Fruit fly (Drosophila melanogaster): ENCODE results near the gene CG3808.
A peak's percentile ranks its signal among the peaks of the same experiment; 100 is the strongest.

The CG3808 gene

dm6 chr3L:19016133-19016804, 15.9 kb upstream of the CG3808 start (continued):
- TF ChIP-seq H2.0 (GFP tag; IDR thresholded peaks at IDR 0.05) (no peak; the same call in 1 of the 2 replicates), hbn (GFP tag; IDR thresholded peaks at IDR 0.05; ENCODE audit: partially characterized antibody) (no peak), CG8924 (tag; optimal IDR thresholded peaks at IDR 0.05) (peak; percentile 52), CG9727 (GFP tag; optimal IDR thresholded peaks at IDR 0.05) (peak; percentile 4), bbx (GFP tag; IDR thresholded peaks at IDR 0.05; ENCODE audit: partially characterized antibody) (0 out of 2 replicates have a peak, but pooled peaks have one; percentile 33), CG13296 (GFP tag; optimal IDR thresholded peaks at IDR 0.05) (no peak), Trl (optimal IDR thresholded peaks at IDR 0.05) (peak in 1 of 2 experiments; percentile 23), Trl (GFP tag; optimal IDR thresholded peaks at IDR 0.05) (no peak), CG13624 (GFP tag; optimal IDR thresholded peaks at IDR 0.05) (peak; percentile 9), toy (GFP tag; IDR thresholded peaks at IDR 0.05) (no peak), NC2α (GFP tag; optimal IDR thresholded peaks at IDR 0.05) (no peak), Fer1 (GFP tag; optimal IDR thresholded peaks at IDR 0.05) (no peak), psq (GFP tag; optimal IDR thresholded peaks at IDR 0.05) (no peak), Lim3 (GFP tag; IDR thresholded peaks at IDR 0.05) (no peak), Ets97D (GFP tag; optimal IDR thresholded peaks at IDR 0.05) (no peak), Ptx1 (GFP tag; IDR thresholded peaks at IDR 0.05) (peak; percentile 45; the same call in 1 of the 2 replicates), sisA (GFP tag; IDR thresholded peaks at IDR 0.05) (no peak), lmd (GFP tag; IDR thresholded peaks at IDR 0.05) (peak; percentile 44; the same call in 1 of the 2 replicates), Sin3A (optimal IDR thresholded peaks at IDR 0.05) (no peak), CG10565 (GFP tag; optimal IDR thresholded peaks at IDR 0.05) (no peak), CG15073 (GFP tag; optimal IDR thresholded peaks at IDR 0.05) (no peak), CG4328 (GFP tag; optimal IDR thresholded peaks at IDR 0.05) (no peak), tna (GFP tag; IDR thresholded peaks at IDR 0.05; ENCODE audit: partially characterized antibody) (no peak), Mad (GFP tag; optimal IDR thresholded peaks at IDR 0.05) (no peak), nmo (GFP tag; optimal IDR thresholded peaks at IDR 0.05) (peak; percentile 36), pzg (GFP tag; optimal IDR thresholded peaks at IDR 0.05) (no peak), gt (GFP tag; IDR thresholded peaks at IDR 0.05) (no peak), repo (GFP tag; optimal IDR thresholded peaks at IDR 0.05) (no peak), YL-1 (GFP tag; optimal IDR thresholded peaks at IDR 0.05) (no peak), eve (GFP tag; optimal IDR thresholded peaks at IDR 0.05) (no peak), fd96Cb (tag; optimal IDR thresholded peaks at IDR 0.05) (no peak), Med (GFP tag) (peak; percentile 85), abd-A (tag; optimal IDR thresholded peaks at IDR 0.05) (peak; percentile 11), nerfin-2 (GFP tag; IDR thresholded peaks at IDR 0.05; ENCODE audit: partially characterized antibody) (no peak), pan (optimal IDR thresholded peaks at IDR 0.05) (no peak), pan (GFP tag; optimal IDR thresholded peaks at IDR 0.05 in 1 of 2, IDR thresholded peaks at IDR 0.05 in 1 of 2) (peak in 1 of 2 experiments; percentile 10), sob (GFP tag; IDR thresholded peaks at IDR 0.05) (no peak), CG15269 (tag; optimal IDR thresholded peaks at IDR 0.05) (peak; percentile 18), klu (GFP tag; IDR thresholded peaks at IDR 0.05) (no peak), CG11398 (GFP tag; optimal IDR thresholded peaks at IDR 0.05) (no peak), Dbx (GFP tag; IDR thresholded peaks at IDR 0.05) (no peak), CG8290 (GFP tag; optimal IDR thresholded peaks at IDR 0.05) (no peak), CG8290 (tag; optimal IDR thresholded peaks at IDR 0.05) (peak in 1 of 2 experiments; percentile 29), CG17568 (GFP tag; optimal IDR thresholded peaks at IDR 0.05) (no peak), CG7963 (GFP tag; IDR thresholded peaks at IDR 0.05; ENCODE audit: partially characterized antibody) (0 out of 3 replicates have a peak, but pooled peaks have one; percentile 16), ham (GFP tag; IDR thresholded peaks at IDR 0.05) (no peak), CG10267 (tag; optimal IDR thresholded peaks at IDR 0.05) (peak; percentile 22), Atf6 (GFP tag; IDR thresholded peaks at IDR 0.05) (no peak; the same call in 1 of the 2 replicates), CG31365 (tag; optimal IDR thresholded peaks at IDR 0.05) (no peak), H15 (GFP tag; IDR thresholded peaks at IDR 0.05) (no peak), Camta (GFP tag; optimal IDR thresholded peaks at IDR 0.05) (no peak)
